Worm (Caenorhabditis elegans) whole organism, L4/young adult: ENCODE results near the gene fbxb-72.

Source experiments
- W03F9.2 ChIP-seq: fragments of 150-350 bp; optimal IDR thresholded peaks from 2 replicates; lab custom pipeline; 2014; ENCODE audit warnings: missing biosample characterization, missing genetic modification characterization
- him-1 ChIP-seq: sonication (generic microtip); optimal IDR thresholded peaks from 2 replicates; lab custom pipeline; 2016; ENCODE audit warnings: missing genotype, missing genetic modification reagents, missing genetic modification characterization, missing compliant biosample characterization

DNA sequence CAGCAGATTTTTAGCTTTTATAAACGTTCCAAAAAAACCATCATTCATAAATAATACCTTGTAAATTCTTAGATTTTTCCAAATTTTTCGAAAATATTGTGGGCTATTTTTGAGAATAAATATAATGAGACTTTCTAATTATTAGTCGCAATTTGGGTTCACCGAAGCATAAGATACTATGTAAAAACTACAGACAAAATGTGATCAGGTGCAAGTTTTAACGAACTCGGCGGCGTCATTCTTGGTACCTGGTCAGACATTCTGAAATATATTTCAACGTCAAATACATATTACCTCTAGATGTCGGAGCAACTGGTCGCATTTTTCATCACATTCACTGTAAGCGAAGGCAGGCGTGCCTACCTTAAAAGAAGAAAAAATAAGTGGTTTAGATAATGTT is 41.7 kb downstream of the fbxb-72 start, which contains the start of gene srx-23:
- TF ChIP-seq him-1 (tag; lab: Kevin White, UChicago) (no peak), W03F9.2 (tag; lab: Kevin White, UChicago) (no peak)
